Worm (Caenorhabditis elegans) whole organism, late embryonic: ENCODE measurements around the gene Y41E3.22.

Experiments used
- ceh-22 ChIP-seq: sonication (generic microtip); optimal IDR thresholded peaks from 2 replicates; lab custom pipeline; 2017; ENCODE audit warnings: missing biosample characterization, missing genetic modification characterization
- ceh-30 ChIP-seq: fragments of 150-350 bp; optimal IDR thresholded peaks from 2 replicates; lab custom pipeline; 2014; ENCODE audit warnings: missing biosample characterization, missing genetic modification characterization
- ets-4 ChIP-seq: sonication (generic microtip); optimal IDR thresholded peaks from 2 replicates; lab custom pipeline; 2016; ENCODE audit warnings: missing genetic modification characterization, missing compliant biosample characterization
- fkh-10 ChIP-seq: fragments of 150-350 bp; optimal IDR thresholded peaks from 2 replicates; lab custom pipeline; 2014; ENCODE audit warnings: missing biosample characterization, missing genetic modification reagents, missing genetic modification characterization
- nhr-11 ChIP-seq: fragments of 150-350 bp; optimal IDR thresholded peaks from 2 replicates; lab custom pipeline; 2014; ENCODE audit warnings: missing biosample characterization, missing genetic modification characterization
- nhr-232 ChIP-seq: sonication (generic microtip); optimal IDR thresholded peaks from 2 replicates; lab custom pipeline; 2016; ENCODE audit warnings: missing genetic modification characterization, missing compliant biosample characterization
- pqm-1 ChIP-seq: sonication (generic microtip); optimal IDR thresholded peaks from 2 replicates; lab custom pipeline; 2016; ENCODE audit warnings: missing genetic modification characterization, missing compliant biosample characterization
- rnt-1 ChIP-seq: sonication (generic microtip); optimal IDR thresholded peaks from 2 replicates; lab custom pipeline; 2016; ENCODE audit warnings: missing genetic modification characterization, missing compliant biosample characterization
- sox-4 ChIP-seq: sonication (generic microtip); optimal IDR thresholded peaks from 2 replicates; lab custom pipeline; 2017; ENCODE audit warnings: mild to moderate bottlenecking, missing genetic modification characterization, inconsistent platforms, missing compliant biosample characterization
- syd-9 ChIP-seq: sonication (generic microtip); optimal IDR thresholded peaks from 2 replicates; lab custom pipeline; 2016; ENCODE audit warnings: mild to moderate bottlenecking, missing genetic modification characterization, moderate library complexity, missing compliant biosample characterization
- unc-3 ChIP-seq, 2 experiments: fragments of 200-800 bp in 1 of 2; sonication (Bioruptor generic) in 1 of 2; sonication (generic microtip) in 1 of 2; conservative IDR thresholded peaks in 1 of 2; optimal IDR thresholded peaks in 1 of 2; 2 replicates each; pipeline versions ENCODE4 v1.3.6 to Lab custom; 2016 to 2022; ENCODE audit warnings: missing compliant biosample characterization in 2 of 2, missing genetic modification characterization in 2 of 2, missing genetic modification reagents in 1 of 2
- unc-55 ChIP-seq: sonication (generic microtip); optimal IDR thresholded peaks from 2 replicates; lab custom pipeline; 2017; ENCODE audit warnings: missing biosample characterization, missing genetic modification reagents, missing genetic modification characterization
- unc-86 ChIP-seq: sonication (generic microtip); optimal IDR thresholded peaks from 2 replicates; lab custom pipeline; 2016; ENCODE audit warnings: missing genetic modification characterization, missing compliant biosample characterization

- no peak for TF ChIP-seq unc-86 (tag; lab: Kevin White, UChicago)
- TF ChIP-seq pqm-1, result no peak
- TF ChIP-seq rnt-1 (tag; lab: Kevin White, UChicago), result no peak
- no peak for TF ChIP-seq unc-3 (GFP tag; conservative IDR thresholded peaks at IDR 0.05; lab: Robert Waterston, UW)
- TF ChIP-seq unc-3 (tag; optimal IDR thresholded peaks at IDR 0.05; lab: Kevin White, UChicago), result no peak
- no peak for TF ChIP-seq nhr-11 (tag; lab: Kevin White, UChicago)
- no peak for TF ChIP-seq unc-55
- no peak for TF ChIP-seq syd-9 (tag; lab: Kevin White, UChicago)
- TF ChIP-seq fkh-10, result no peak
- no peak for TF ChIP-seq ceh-30 (tag; lab: Kevin White, UChicago)
- no peak for TF ChIP-seq ets-4 (tag; lab: Kevin White, UChicago)
- no peak for TF ChIP-seq nhr-232
- no peak for TF ChIP-seq sox-4
- TF ChIP-seq ceh-22 (tag; lab: Kevin White, UChicago), result no peak
Measured at ce11 chrIV:14950468-14950867, at the start of gene Y41E3.22.
